Worm (Caenorhabditis elegans) whole organism, L4 larva: ENCODE data around the gene C45G9.9.

ENCODE experiments used
- F26F4.8 ChIP-seq: fragments of 200-800 bp; sonication (Bioruptor generic); conservative IDR thresholded peaks from 2 replicates; pipeline ENCODE4 v1.3.6; 2022; ENCODE audit warnings: missing genetic modification characterization, missing compliant biosample characterization
- F37D6.2 ChIP-seq: sonication (generic microtip); optimal IDR thresholded peaks from 2 replicates; lab custom pipeline; 2016; ENCODE audit warnings: mild to moderate bottlenecking, missing genetic modification characterization, missing compliant biosample characterization
- T26A8.4 ChIP-seq: fragments of 200-800 bp; sonication (Bioruptor generic); IDR thresholded peaks from 2 replicates; pipeline ENCODE4 v1.3.6; 2022; ENCODE audit warnings: missing genetic modification characterization, missing compliant biosample characterization
- Y105C5A.15 ChIP-seq: fragments of 200-800 bp; sonication (Bioruptor generic); IDR thresholded peaks from 2 replicates; pipeline ENCODE4 v1.3.6; 2022; ENCODE audit warnings: missing genetic modification characterization, missing compliant biosample characterization
- Y48G9A.11 ChIP-seq: fragments of 200-800 bp; sonication (Bioruptor generic); IDR thresholded peaks from 2 replicates; pipeline ENCODE4 v1.3.6; 2022; ENCODE audit warnings: missing genetic modification reagents, missing genetic modification characterization, missing compliant biosample characterization
- ZK337.2 ChIP-seq: fragments of 200-800 bp; sonication (Bioruptor generic); IDR thresholded peaks from 2 replicates; pipeline ENCODE4 v1.3.6; 2022; ENCODE audit warnings: missing genetic modification reagents, missing genetic modification characterization, missing compliant biosample characterization
- aha-1 ChIP-seq: fragments of 150-350 bp; peaks from one replicate; lab custom pipeline; 2014; ENCODE audit warnings: missing biosample characterization, missing genetic modification characterization
- ama-1 ChIP-seq: fragments of 150-350 bp; optimal IDR thresholded peaks from 2 replicates; lab custom pipeline; 2014; ENCODE audit warnings: inconsistent platforms, mixed read lengths
- ceh-28 ChIP-seq: fragments of 150-350 bp; optimal IDR thresholded peaks from 2 replicates; lab custom pipeline; 2014; ENCODE audit warnings: missing biosample characterization, missing genetic modification reagents, missing genetic modification characterization
- ceh-32 ChIP-seq: sonication (generic microtip); optimal IDR thresholded peaks from 2 replicates; lab custom pipeline; 2016; ENCODE audit warnings: mild to moderate bottlenecking, missing genetic modification characterization, missing compliant biosample characterization; ENCODE audit not compliant: poor library complexity
- ces-1 ChIP-seq: fragments of 150-350 bp; sonication (generic microtip); optimal IDR thresholded peaks from 4 replicates; lab custom pipeline; 2014; ENCODE audit warnings: missing biosample characterization, missing genetic modification reagents, missing genetic modification characterization
- dmd-6 ChIP-seq: fragments of 200-800 bp; sonication (Bioruptor generic); IDR thresholded peaks from 2 replicates; pipeline ENCODE4 v1.3.6; 2022; ENCODE audit warnings: missing genetic modification reagents, missing genetic modification characterization, missing compliant biosample characterization
- dpl-1 ChIP-seq: fragments of 150-350 bp; optimal IDR thresholded peaks from 2 replicates; lab custom pipeline; 2014; ENCODE audit warnings: missing biosample characterization, missing genetic modification reagents, missing genetic modification characterization
- egl-27 ChIP-seq: sonication (generic microtip); optimal IDR thresholded peaks from 3 replicates; lab custom pipeline; 2017; ENCODE audit warnings: missing biosample characterization, missing genetic modification reagents, missing genetic modification characterization
- egl-43 ChIP-seq: fragments of 200-800 bp; sonication (Bioruptor generic); IDR thresholded peaks from 2 replicates; pipeline ENCODE4 v1.3.6; 2022; ENCODE audit warnings: missing genetic modification reagents, missing genetic modification characterization, missing compliant biosample characterization
- fos-1 ChIP-seq: fragments of 150-350 bp; optimal IDR thresholded peaks from 2 replicates; lab custom pipeline; 2014; ENCODE audit warnings: missing biosample characterization, missing genetic modification characterization
- gei-8 ChIP-seq: fragments of 200-800 bp; sonication (Bioruptor generic); optimal IDR thresholded peaks from 2 replicates; lab custom pipeline; 2018; ENCODE audit warnings: mild to moderate bottlenecking, missing genetic modification characterization, missing compliant biosample characterization
- hif-1 ChIP-seq, 2 experiments: sonication (generic microtip); optimal IDR thresholded peaks; 2 replicates each; lab custom pipeline; 2016 to 2017; ENCODE audit warnings: missing compliant biosample characterization in 2 of 2, missing genetic modification characterization in 2 of 2, missing genetic modification reagents in 2 of 2, missing genotype in 2 of 2, mild to moderate bottlenecking in 1 of 2
- hlh-30 ChIP-seq: sonication (generic microtip); optimal IDR thresholded peaks from 2 replicates; lab custom pipeline; 2017; ENCODE audit warnings: antibody characterized with exemption, mild to moderate bottlenecking, missing genetic modification characterization, missing compliant biosample characterization; ENCODE audit not compliant: insufficient read depth
- lim-7 ChIP-seq: fragments of 200-800 bp; sonication (Bioruptor generic); IDR thresholded peaks from 2 replicates; pipeline ENCODE4 v1.3.6; 2022; ENCODE audit warnings: missing genetic modification characterization, missing compliant biosample characterization
- lin-1 ChIP-seq: fragments of 200-800 bp; sonication (Bioruptor generic); IDR thresholded peaks from 2 replicates; pipeline ENCODE4 v1.3.6; 2022; ENCODE audit warnings: missing genetic modification reagents, missing genetic modification characterization, missing compliant biosample characterization
- lin-13 ChIP-seq: fragments of 150-350 bp; optimal IDR thresholded peaks from 2 replicates; lab custom pipeline; 2014; ENCODE audit warnings: missing biosample characterization, missing genetic modification reagents, missing genetic modification characterization
- lin-39 ChIP-seq: fragments of 150-350 bp; optimal IDR thresholded peaks from 2 replicates; lab custom pipeline; 2014; ENCODE audit warnings: missing biosample characterization, missing genetic modification reagents, missing genetic modification characterization
- madf-5 ChIP-seq, 2 experiments: fragments of 200-800 bp; sonication (Bioruptor generic); IDR thresholded peaks; 2 replicates each; pipeline ENCODE4 v1.3.6; 2022; ENCODE audit warnings: missing compliant biosample characterization in 2 of 2, missing genetic modification characterization in 2 of 2
- mdl-1 ChIP-seq, 2 experiments: fragments of 150-350 bp in 1 of 2; sonication (generic microtip) in 1 of 2; optimal IDR thresholded peaks; 2 replicates each; lab custom pipeline; 2014 to 2017; ENCODE audit warnings: missing biosample characterization in 2 of 2, missing genetic modification characterization in 2 of 2
- mdt-29 ChIP-seq: fragments of 200-800 bp; sonication (Bioruptor generic); IDR thresholded peaks from 2 replicates; pipeline ENCODE4 v1.3.6; 2022; ENCODE audit warnings: missing genetic modification reagents, missing genetic modification characterization, missing compliant biosample characterization
- mep-1 ChIP-seq: fragments of 150-350 bp; sonication (generic microtip); optimal IDR thresholded peaks from 3 replicates; lab custom pipeline; 2014; ENCODE audit warnings: missing biosample characterization, missing genetic modification characterization
- mxl-3 ChIP-seq: fragments of 200-800 bp; sonication (Bioruptor generic); optimal IDR thresholded peaks from 2 replicates; lab custom pipeline; 2018; ENCODE audit warnings: mild to moderate bottlenecking, missing genetic modification characterization, missing compliant biosample characterization
- nhr-10 ChIP-seq: fragments of 150-350 bp; optimal IDR thresholded peaks from 2 replicates; lab custom pipeline; 2014; ENCODE audit warnings: missing biosample characterization, missing genetic modification characterization
- nhr-102 ChIP-seq: sonication (generic microtip); optimal IDR thresholded peaks from 2 replicates; lab custom pipeline; 2016; ENCODE audit warnings: mild to moderate bottlenecking, missing genetic modification characterization, moderate library complexity, missing compliant biosample characterization
- nhr-237 ChIP-seq: sonication (generic microtip); optimal IDR thresholded peaks from 2 replicates; lab custom pipeline; 2017; ENCODE audit warnings: missing biosample characterization, missing genetic modification characterization
- nhr-28 ChIP-seq: fragments of 150-350 bp; optimal IDR thresholded peaks from 2 replicates; lab custom pipeline; 2014; ENCODE audit warnings: missing biosample characterization, missing genetic modification characterization
- nhr-41 ChIP-seq: fragments of 200-800 bp; sonication (Bioruptor generic); IDR thresholded peaks from 2 replicates; pipeline ENCODE4 v1.3.6; 2022; ENCODE audit warnings: missing genetic modification reagents, missing genetic modification characterization, missing compliant biosample characterization
- nhr-77 ChIP-seq: fragments of 150-350 bp; optimal IDR thresholded peaks from 2 replicates; lab custom pipeline; 2014; ENCODE audit warnings: missing biosample characterization, missing genetic modification characterization
- saeg-2 ChIP-seq: fragments of 200-800 bp; sonication (Bioruptor generic); IDR thresholded peaks from 2 replicates; pipeline ENCODE4 v1.3.6; 2022; ENCODE audit warnings: missing genetic modification reagents, missing genetic modification characterization, missing compliant biosample characterization
- snpc-1.2 ChIP-seq: fragments of 200-800 bp; sonication (Bioruptor generic); IDR thresholded peaks from 2 replicates; pipeline ENCODE4 v1.3.6; 2022; ENCODE audit warnings: missing genetic modification reagents, missing genetic modification characterization, missing compliant biosample characterization
- spr-3 ChIP-seq: fragments of 200-800 bp; sonication (Bioruptor generic); optimal IDR thresholded peaks from 2 replicates; lab custom pipeline; 2018; ENCODE audit warnings: mild to moderate bottlenecking, missing genetic modification characterization, missing compliant biosample characterization
- tra-1 ChIP-seq: fragments of 200-800 bp; sonication (Bioruptor generic); IDR thresholded peaks from 2 replicates; pipeline ENCODE4 v1.3.6; 2022; ENCODE audit warnings: missing genetic modification reagents, missing genetic modification characterization, missing compliant biosample characterization
- zag-1 ChIP-seq: fragments of 150-350 bp; optimal IDR thresholded peaks from 2 replicates; lab custom pipeline; 2014; ENCODE audit warnings: missing biosample characterization, missing genetic modification characterization
- zfp-3 ChIP-seq: fragments of 200-800 bp; sonication (Bioruptor generic); conservative IDR thresholded peaks from 2 replicates; pipeline ENCODE4 v1.3.6; 2022; ENCODE audit warnings: missing genetic modification reagents, missing genetic modification characterization, missing compliant biosample characterization

Gene C45G9.9

ce11 chrIII:5024393-5024964, 31.1 kb downstream of the C45G9.9 start, which contains the start of gene pcf-11 (continued):
- TF ChIP-seq gei-8 (no peak), nhr-10 (tag; lab: Kevin White, UChicago) (no peak), tra-1 (GFP tag; lab: Robert Waterston, UW) (no peak), hlh-30 (tag; lab: Kevin White, UChicago) (peak; percentile 95), mep-1 (peak; percentile 64), fos-1 (tag; lab: Kevin White, UChicago) (no peak), nhr-102 (tag; lab: Kevin White, UChicago) (no peak), dmd-6 (GFP tag; lab: Robert Waterston, UW) (peak; percentile 13; the same call in 1 of the 2 replicates)

- peak; percentile 92 for TF ChIP-seq aha-1 (tag; lab: Kevin White, UChicago)
- TF ChIP-seq nhr-28 (tag; lab: Kevin White, UChicago), result no peak
These were observed 32.0 kb downstream of the C45G9.9 start for ce11 chrIII:5023642-5024041.

- TF ChIP-seq saeg-2 (GFP tag; lab: Robert Waterston, UW) (no peak), aha-1 (tag; lab: Kevin White, UChicago) (peak; percentile 19)
These were observed 32.6 kb downstream of the C45G9.9 start, which contains the start of gene R144.13 for ce11 chrIII:5022964-5023363. Gene R144.13, plus strand, starts transcription at chrIII:5023264.

ce11 chrIII:5021689-5022088, 33.9 kb downstream of the C45G9.9 start, which contains the start of gene R144.3:
Gene R144.3, plus strand, starts transcription at chrIII:5021989.
- TF ChIP-seq egl-43 (GFP tag; lab: Robert Waterston, UW) (no peak), Y48G9A.11 (GFP tag; lab: Robert Waterston, UW) (no peak), ceh-32 (no peak), ZK337.2 (GFP tag; lab: Robert Waterston, UW) (no peak), ama-1 (lab: Kevin White, UChicago) (no peak), ces-1 (no peak), lin-1 (GFP tag; lab: Robert Waterston, UW) (no peak), snpc-1.2 (no peak), zfp-3 (GFP tag; lab: Robert Waterston, UW) (no peak), spr-3 (no peak)

ce11 chrIII:5020924-5021323, 34.7 kb downstream of the C45G9.9 start, which contains the start of gene mdt-11:
Gene mdt-11, plus strand, starts transcription at chrIII:5021224.
- TF ChIP-seq ceh-32 (no peak), aha-1 (tag; lab: Kevin White, UChicago) (peak; percentile 55), tra-1 (GFP tag; lab: Robert Waterston, UW) (no peak)

ce11 chrIII:5018116-5018689, 37.4 kb downstream of the C45G9.9 start, which contains the start of gene wip-1:
Gene wip-1, plus strand, starts transcription at chrIII:5018639.
- TF ChIP-seq ceh-32, result peak; percentile 69
- TF ChIP-seq lim-7 (GFP tag; lab: Robert Waterston, UW), result peak; percentile 76
- peak; percentile 96 for TF ChIP-seq egl-43 (GFP tag; lab: Robert Waterston, UW)
- peak; percentile 98 for TF ChIP-seq T26A8.4 (GFP tag; lab: Robert Waterston, UW)
- TF ChIP-seq nhr-237, result peak; percentile 60
- peak; percentile 95 for TF ChIP-seq F37D6.2 (tag; lab: Kevin White, UChicago)
- peak; percentile 95 for TF ChIP-seq dpl-1 (GFP tag; lab: Kevin White, UChicago)
- TF ChIP-seq ceh-28 (tag; lab: Kevin White, UChicago), result peak; percentile 38
- peak; percentile 20 to 82 for TF ChIP-seq mdl-1 (tag; optimal IDR thresholded peaks at IDR 0.05; lab: Kevin White, UChicago)
- TF ChIP-seq nhr-41 (GFP tag; lab: Robert Waterston, UW), result peak; percentile 79; the same call in 1 of the 2 replicates
- peak; percentile 73 to 89 for TF ChIP-seq hif-1 (tag; optimal IDR thresholded peaks at IDR 0.05; lab: Kevin White, UChicago)
- peak; percentile 96 for TF ChIP-seq lin-1 (GFP tag; lab: Robert Waterston, UW)
- peak in 1 of 2 experiments; percentile 90; a peak in 1 of 4 replicates for TF ChIP-seq madf-5 (GFP tag; IDR thresholded peaks at IDR 0.05; lab: Robert Waterston, UW)
- TF ChIP-seq F26F4.8 (GFP tag; lab: Robert Waterston, UW), result no peak
- peak; percentile 97 for TF ChIP-seq lin-13 (GFP tag; lab: Kevin White, UChicago)
- peak; percentile 98 for TF ChIP-seq nhr-77
- TF ChIP-seq mxl-3 (GFP tag; lab: Kevin White, UChicago), result peak; percentile 97
- TF ChIP-seq zag-1 (tag; lab: Kevin White, UChicago), result peak; percentile 66
- TF ChIP-seq egl-27 (tag; lab: Kevin White, UChicago), result no peak
- TF ChIP-seq mdt-29 (GFP tag; lab: Robert Waterston, UW), result peak; percentile 82
- TF ChIP-seq Y105C5A.15 (GFP tag; lab: Robert Waterston, UW), result peak; percentile 84; the same call in 1 of the 2 replicates
- TF ChIP-seq lin-39 (tag; lab: Kevin White, UChicago), result peak; percentile 55
